Worm (Caenorhabditis elegans): ENCODE measurements around the gene H01M10.2.

Gene H01M10.2

ce11 chrX:2592670-2593280, 7.2 kb upstream of the H01M10.2 start:
- no peak for TF ChIP-seq unc-62 (GFP tag; optimal IDR thresholded peaks at IDR 0.05)

- no peak for TF ChIP-seq unc-62 (GFP tag; optimal IDR thresholded peaks at IDR 0.05)
These were observed 6.0 kb upstream of the H01M10.2 start for ce11 chrX:2591586-2592000.

ce11 chrX:2590777-2591176, 5.2 kb upstream of the H01M10.2 start:
- no peak for TF ChIP-seq unc-62 (GFP tag; optimal IDR thresholded peaks at IDR 0.05)

- TF ChIP-seq unc-62 (GFP tag; optimal IDR thresholded peaks at IDR 0.05): no peak
These were observed 4.5 kb upstream of the H01M10.2 start for ce11 chrX:2590023-2590422.

ce11 chrX:2588012-2588411, 2.5 kb upstream of the H01M10.2 start:
- no peak for TF ChIP-seq unc-62 (GFP tag; optimal IDR thresholded peaks at IDR 0.05)

- no peak for TF ChIP-seq unc-62 (GFP tag; optimal IDR thresholded peaks at IDR 0.05)
These were observed 2.3 kb downstream of the H01M10.2 start for ce11 chrX:2583135-2583683.

ce11 chrX:2581828-2582589, 3.5 kb downstream of the H01M10.2 start:
- TF ChIP-seq unc-62 (GFP tag; optimal IDR thresholded peaks at IDR 0.05): no peak

- no peak for TF ChIP-seq unc-62 (GFP tag; optimal IDR thresholded peaks at IDR 0.05)
These were observed 5.0 kb downstream of the H01M10.2 start, which contains the start of gene H01M10.1 for ce11 chrX:2580524-2580981. H01M10.1 (minus strand) TSS chrX:2580574.

ce11 chrX:2577442-2577841, 8.1 kb downstream of the H01M10.2 start, which contains the start of gene ttr-42:
ttr-42 (plus strand) TSS chrX:2577742.
- no peak for TF ChIP-seq unc-62 (GFP tag; optimal IDR thresholded peaks at IDR 0.05)

ce11 chrX:2572646-2573149, 12.9 kb downstream of the H01M10.2 start, which contains the start of the genes ccd-5 and F52H2.1:
ccd-5 (minus strand) TSS chrX:2572653.
F52H2.1 (plus strand) TSS chrX:2573099.
- no peak for TF ChIP-seq unc-62 (GFP tag; optimal IDR thresholded peaks at IDR 0.05)

ce11 chrX:2569040-2569439, 16.5 kb downstream of the H01M10.2 start:
- no peak for TF ChIP-seq unc-62 (GFP tag; optimal IDR thresholded peaks at IDR 0.05)

ce11 chrX:2567761-2568160, 17.8 kb downstream of the H01M10.2 start:
- TF ChIP-seq unc-62 (GFP tag; optimal IDR thresholded peaks at IDR 0.05): no peak

ce11 chrX:2565308-2565773, 20.2 kb downstream of the H01M10.2 start, which contains the start of gene F52H2.15:
F52H2.15 (plus strand) TSS chrX:2565358.
- TF ChIP-seq unc-62 (GFP tag; optimal IDR thresholded peaks at IDR 0.05): no peak

ce11 chrX:2564047-2564446, 21.5 kb downstream of the H01M10.2 start, which contains the start of gene dhcr-24:
dhcr-24 (minus strand) TSS chrX:2564147.
- no peak for TF ChIP-seq unc-62 (GFP tag; optimal IDR thresholded peaks at IDR 0.05)

- no peak for TF ChIP-seq unc-62 (GFP tag; optimal IDR thresholded peaks at IDR 0.05)
These were observed 25.6 kb downstream of the H01M10.2 start, which contains the start of gene F52H2.5 for ce11 chrX:2559979-2560378. F52H2.5 (minus strand) TSS chrX:2560079.

ce11 chrX:2559399-2559798, 26.2 kb downstream of the H01M10.2 start:
- TF ChIP-seq unc-62 (GFP tag; optimal IDR thresholded peaks at IDR 0.05): no peak

Measured in whole organism, dauer.